Worm (Caenorhabditis elegans) whole organism, L1 larva: ENCODE data around the gene F09C12.2.
A peak's percentile ranks its signal among the peaks of the same experiment; 100 is the strongest.

ENCODE experiments used
- C04F5.9 ChIP-seq: sonication (generic microtip); optimal IDR thresholded peaks from 2 replicates; lab custom pipeline; 2016; ENCODE audit warnings: missing genetic modification characterization, missing compliant biosample characterization
- aha-1 ChIP-seq: fragments of 150-350 bp; optimal IDR thresholded peaks from 2 replicates; lab custom pipeline; 2014; ENCODE audit warnings: missing biosample characterization, missing genetic modification characterization
- blmp-1 ChIP-seq: fragments of 150-350 bp; optimal IDR thresholded peaks from 2 replicates; lab custom pipeline; 2014; ENCODE audit warnings: missing biosample characterization, missing genetic modification characterization
- ceh-8 ChIP-seq: fragments of 200-800 bp; sonication (Bioruptor generic); optimal IDR thresholded peaks from 2 replicates; lab custom pipeline; 2018; ENCODE audit warnings: mild to moderate bottlenecking, missing genetic modification characterization, moderate library complexity, missing compliant biosample characterization
- ceh-82 ChIP-seq, 3 experiments: fragments of 150-350 bp in 1 of 3; sonication (generic microtip) in 2 of 3; optimal IDR thresholded peaks; 2 replicates each; lab custom pipeline; 2014 to 2017; ENCODE audit warnings: missing biosample characterization in 3 of 3, missing genetic modification characterization in 3 of 3
- ceh-88 ChIP-seq: fragments of 200-800 bp; sonication (Bioruptor generic); IDR thresholded peaks from 2 replicates; pipeline ENCODE4 v1.3.6; 2022; ENCODE audit warnings: missing genetic modification characterization, missing compliant biosample characterization
- ces-1 ChIP-seq: fragments of 150-350 bp; optimal IDR thresholded peaks from 2 replicates; lab custom pipeline; 2014; ENCODE audit warnings: missing biosample characterization, missing genetic modification reagents, missing genetic modification characterization
- dsc-1 ChIP-seq: sonication (generic microtip); optimal IDR thresholded peaks from 2 replicates; lab custom pipeline; 2016; ENCODE audit warnings: mild to moderate bottlenecking, missing genetic modification characterization, missing compliant biosample characterization
- efl-1 ChIP-seq, 4 experiments: fragments of 150-350 bp; optimal IDR thresholded peaks in 3 of 4; peaks in 1 of 4; 1 replicate in 1 of 4; 2 replicates in 3 of 4; lab custom pipeline; 2014; ENCODE audit warnings: missing biosample characterization in 2 of 4, missing genetic modification characterization in 2 of 4, missing genetic modification reagents in 2 of 4
- efl-3 ChIP-seq: fragments of 200-800 bp; sonication (Bioruptor generic); optimal IDR thresholded peaks from 2 replicates; lab custom pipeline; 2018; ENCODE audit warnings: mild to moderate bottlenecking, missing genetic modification characterization, missing compliant biosample characterization
- egl-27 ChIP-seq, 2 experiments: fragments of 150-350 bp in 1 of 2; sonication (generic microtip); optimal IDR thresholded peaks; 3 replicates each; lab custom pipeline; 2017 to 2018; ENCODE audit warnings: missing biosample characterization in 2 of 2, missing genetic modification characterization in 2 of 2, missing genetic modification reagents in 2 of 2
- elt-2 ChIP-seq: sonication (generic microtip); optimal IDR thresholded peaks from 2 replicates; lab custom pipeline; 2016; ENCODE audit warnings: missing genetic modification characterization, mild to moderate bottlenecking, inconsistent platforms, missing compliant biosample characterization, missing genetic modification reagents
- elt-3 ChIP-seq, 6 experiments: fragments of 150-350 bp in 1 of 6; sonication (generic microtip); optimal IDR thresholded peaks; 2 replicates each; lab custom pipeline; 2017 to 2018; ENCODE audit warnings: missing biosample characterization in 6 of 6, missing genetic modification characterization in 6 of 6, inconsistent platforms in 1 of 6
- fkh-10 ChIP-seq: sonication (generic microtip); optimal IDR thresholded peaks from 2 replicates; lab custom pipeline; 2017; ENCODE audit warnings: missing biosample characterization, missing genetic modification reagents, missing genetic modification characterization
- fkh-8 ChIP-seq: sonication (generic microtip); optimal IDR thresholded peaks from 2 replicates; lab custom pipeline; 2016; ENCODE audit warnings: mild to moderate bottlenecking, missing genetic modification characterization, missing compliant biosample characterization
- hpl-2 ChIP-seq: fragments of 150-350 bp; optimal IDR thresholded peaks from 2 replicates; lab custom pipeline; 2014; ENCODE audit warnings: missing biosample characterization, missing genetic modification reagents, missing genetic modification characterization
- irx-1 ChIP-seq: sonication (generic microtip); optimal IDR thresholded peaks from 2 replicates; lab custom pipeline; 2016; ENCODE audit warnings: missing genetic modification characterization, missing compliant biosample characterization
- isw-1 ChIP-seq: fragments of 200-800 bp; sonication (Bioruptor generic); IDR thresholded peaks from 2 replicates; pipeline ENCODE4 v1.3.6; 2022; ENCODE audit warnings: missing genetic modification characterization, missing compliant biosample characterization
- lin-14 ChIP-seq: fragments of 200-800 bp; sonication (Bioruptor generic); optimal IDR thresholded peaks from 2 replicates; lab custom pipeline; 2018; ENCODE audit warnings: mild to moderate bottlenecking, missing genetic modification characterization, moderate library complexity, missing compliant biosample characterization
- lin-35 ChIP-seq, 2 experiments: fragments of 150-350 bp; optimal IDR thresholded peaks; 2 replicates each; lab custom pipeline; 2014; ENCODE audit warnings: missing biosample characterization in 2 of 2, missing genetic modification characterization in 2 of 2, missing genetic modification reagents in 2 of 2
- lsy-2 ChIP-seq, 2 experiments: fragments of 150-350 bp; optimal IDR thresholded peaks; 2 replicates each; lab custom pipeline; 2014; ENCODE audit warnings: missing biosample characterization in 2 of 2, missing genetic modification characterization in 2 of 2
- mdl-1 ChIP-seq, 2 experiments: fragments of 150-350 bp; optimal IDR thresholded peaks; 2 replicates each; lab custom pipeline; 2014 to 2017; ENCODE audit warnings: missing biosample characterization in 2 of 2, missing genetic modification characterization in 2 of 2, inconsistent platforms in 1 of 2
- mef-2 ChIP-seq: fragments of 150-350 bp; optimal IDR thresholded peaks from 2 replicates; lab custom pipeline; 2014; ENCODE audit warnings: missing biosample characterization, missing genetic modification characterization
- nhr-12 ChIP-seq: sonication (generic microtip); optimal IDR thresholded peaks from 2 replicates; lab custom pipeline; 2017; ENCODE audit warnings: missing biosample characterization, missing genetic modification characterization
- nhr-20 ChIP-seq: sonication (generic microtip); optimal IDR thresholded peaks from 2 replicates; lab custom pipeline; 2016; ENCODE audit warnings: mild to moderate bottlenecking, missing genetic modification characterization, missing compliant biosample characterization
- nhr-237 ChIP-seq: fragments of 150-350 bp; optimal IDR thresholded peaks from 2 replicates; lab custom pipeline; 2014; ENCODE audit warnings: missing biosample characterization, missing genetic modification characterization
- nhr-28 ChIP-seq: fragments of 150-350 bp; optimal IDR thresholded peaks from 2 replicates; lab custom pipeline; 2014; ENCODE audit warnings: missing biosample characterization, missing genetic modification characterization
- nhr-47 ChIP-seq: sonication (generic microtip); optimal IDR thresholded peaks from 2 replicates; lab custom pipeline; 2016; ENCODE audit warnings: mild to moderate bottlenecking, missing genetic modification characterization, moderate library complexity, missing compliant biosample characterization
- nhr-76 ChIP-seq: sonication (generic microtip); optimal IDR thresholded peaks from 2 replicates; lab custom pipeline; 2017; ENCODE audit warnings: missing biosample characterization, missing genetic modification characterization
- nhr-84 ChIP-seq: sonication (generic microtip); optimal IDR thresholded peaks from 2 replicates; lab custom pipeline; 2017; ENCODE audit warnings: missing biosample characterization, missing genetic modification characterization
- nhr-85 ChIP-seq: sonication (generic microtip); peaks from one replicate; lab custom pipeline; 2016; ENCODE audit warnings: missing genetic modification characterization, inconsistent platforms, missing compliant biosample characterization
- nhr-90 ChIP-seq: sonication (generic microtip); optimal IDR thresholded peaks from 2 replicates; lab custom pipeline; 2016; ENCODE audit warnings: mild to moderate bottlenecking, missing genetic modification characterization, missing compliant biosample characterization; ENCODE audit not compliant: poor library complexity
- pag-3 ChIP-seq: sonication (generic microtip); optimal IDR thresholded peaks from 2 replicates; lab custom pipeline; 2017; ENCODE audit warnings: missing genetic modification characterization, mild to moderate bottlenecking, missing compliant biosample characterization, antibody characterized with exemption, borderline replicate concordance; ENCODE audit not compliant: insufficient read depth
- pax-3 ChIP-seq: fragments of 200-800 bp; sonication (Bioruptor generic); optimal IDR thresholded peaks from 2 replicates; lab custom pipeline; 2018; ENCODE audit warnings: mild to moderate bottlenecking, missing genetic modification characterization, moderate library complexity, missing compliant biosample characterization
- rnt-1 ChIP-seq: sonication (generic microtip); optimal IDR thresholded peaks from 2 replicates; lab custom pipeline; 2016; ENCODE audit warnings: mild to moderate bottlenecking, missing genetic modification characterization, moderate library complexity, missing compliant biosample characterization
- unc-98 ChIP-seq: fragments of 200-800 bp; sonication (Bioruptor generic); IDR thresholded peaks from 2 replicates; pipeline ENCODE4 v1.3.6; 2022; ENCODE audit warnings: missing genetic modification characterization, missing compliant biosample characterization
- zag-1 ChIP-seq: fragments of 150-350 bp; optimal IDR thresholded peaks from 2 replicates; lab custom pipeline; 2014; ENCODE audit warnings: missing biosample characterization, missing genetic modification characterization
- zip-4 ChIP-seq: fragments of 200-800 bp; sonication (Bioruptor generic); optimal IDR thresholded peaks from 2 replicates; lab custom pipeline; 2018; ENCODE audit warnings: mild to moderate bottlenecking, missing genetic modification characterization, moderate library complexity, missing compliant biosample characterization
- ztf-11 ChIP-seq, 2 experiments: sonication (generic microtip); optimal IDR thresholded peaks; 2 replicates each; lab custom pipeline; 2016 to 2017; ENCODE audit warnings: missing genetic modification characterization in 2 of 2, missing biosample characterization in 1 of 2, missing compliant biosample characterization in 1 of 2
- ztf-4 ChIP-seq: fragments of 150-350 bp; optimal IDR thresholded peaks from 2 replicates; lab custom pipeline; 2014; ENCODE audit warnings: missing biosample characterization, missing genetic modification characterization

Gene F09C12.2

ce11 chrII:5141945-5142514 is 32.2 kb downstream of the F09C12.2 start, which contains the start of gene nas-29:
TSS of gene nas-29 (minus strand) at chrII:5142036.
- TF ChIP-seq nhr-85 (tag; lab: Kevin White, UChicago) (no peak), pag-3 (no peak), nhr-76 (no peak), elt-2 (tag; lab: Kevin White, UChicago) (peak; percentile 91), lin-14 (GFP tag; lab: Kevin White, UChicago) (peak; percentile 34), ztf-4 (no peak), elt-3 (tag; optimal IDR thresholded peaks at IDR 0.05; lab: Kevin White, UChicago) (peak in 1 of 6 experiments; percentile 31), nhr-20 (tag; lab: Kevin White, UChicago) (peak; percentile 92), lin-35 (GFP tag; optimal IDR thresholded peaks at IDR 0.05; lab: Kevin White, UChicago) (peak in 1 of 2 experiments; percentile 48)

- no peak for TF ChIP-seq nhr-47 (tag; lab: Kevin White, UChicago)
- no peak for TF ChIP-seq nhr-237 (tag; lab: Kevin White, UChicago)
- TF ChIP-seq rnt-1 (tag; lab: Kevin White, UChicago) = no peak
- no peak for TF ChIP-seq ces-1 (GFP tag; lab: Kevin White, UChicago)
- TF ChIP-seq irx-1 (tag; lab: Kevin White, UChicago) = no peak
- TF ChIP-seq mdl-1 (tag; optimal IDR thresholded peaks at IDR 0.05; lab: Kevin White, UChicago) = no peak
These were observed 32.8 kb downstream of the F09C12.2 start, which contains the start of gene F58A6.1 for ce11 chrII:5142619-5143018. TSS of gene F58A6.1 (plus strand) at chrII:5142919.

DNA sequence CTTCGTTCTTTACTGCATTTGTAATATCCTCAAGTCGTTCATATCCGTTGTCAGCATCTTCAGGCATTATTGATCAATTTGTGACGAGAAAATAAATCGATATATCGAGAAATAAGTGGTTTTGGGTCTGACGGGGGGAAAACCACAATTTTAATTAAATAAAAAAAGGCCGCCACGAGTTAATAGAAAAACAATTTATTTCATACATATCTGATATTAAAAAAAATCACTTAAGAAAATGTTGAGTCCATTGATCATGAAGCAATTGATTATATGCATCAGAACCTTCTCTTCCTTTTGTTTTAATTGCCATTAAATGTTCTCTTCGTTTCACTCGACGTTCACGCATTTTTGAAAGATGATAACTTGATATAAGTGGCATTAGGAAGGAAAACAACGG is 38.5 kb downstream of the F09C12.2 start, which contains the start of gene F58A6.5:
F58A6.5 (minus strand) TSS at position 101 of the 400 bp plus-strand sequence.
- no peak for TF ChIP-seq nhr-28 (tag; lab: Kevin White, UChicago)
- TF ChIP-seq egl-27 (tag; optimal IDR thresholded peaks at IDR 0.05; lab: Kevin White, UChicago) = no peak
- TF ChIP-seq C04F5.9 (tag; lab: Kevin White, UChicago) = no peak
- TF ChIP-seq ztf-11 (tag; optimal IDR thresholded peaks at IDR 0.05; lab: Kevin White, UChicago) = no peak
- TF ChIP-seq zip-4 (GFP tag; lab: Kevin White, UChicago) = no peak
- TF ChIP-seq fkh-10 (GFP tag; lab: Kevin White, UChicago) = no peak
- no peak for TF ChIP-seq ceh-8 (GFP tag; lab: Kevin White, UChicago)
- no peak for TF ChIP-seq unc-98 (GFP tag; lab: Robert Waterston, UW)
- no peak for TF ChIP-seq nhr-90
- TF ChIP-seq dsc-1 (tag; lab: Kevin White, UChicago) = no peak
- TF ChIP-seq elt-2 (tag; lab: Kevin White, UChicago) = no peak
- no peak for TF ChIP-seq zag-1 (tag; lab: Kevin White, UChicago)
- TF ChIP-seq nhr-85 (tag; lab: Kevin White, UChicago) = no peak
- no peak for TF ChIP-seq aha-1 (tag; lab: Kevin White, UChicago)
- TF ChIP-seq nhr-12 (tag; lab: Kevin White, UChicago) = no peak
- TF ChIP-seq efl-1 (optimal IDR thresholded peaks at IDR 0.05; lab: Kevin White, UChicago) = no peak
- TF ChIP-seq efl-1 (GFP tag; optimal IDR thresholded peaks at IDR 0.05 in 1 of 2; lab: Kevin White, UChicago) = no peak
- TF ChIP-seq mef-2 (tag; lab: Kevin White, UChicago) = no peak
- no peak for TF ChIP-seq ceh-88 (GFP tag; lab: Robert Waterston, UW)
- no peak for TF ChIP-seq hpl-2
- TF ChIP-seq, all 84 proteins: peak for 0

- TF ChIP-seq fkh-8 (tag; lab: Kevin White, UChicago) = no peak
- no peak for TF ChIP-seq ceh-8 (GFP tag; lab: Kevin White, UChicago)
- TF ChIP-seq pax-3 (tag; lab: Kevin White, UChicago) = no peak
- no peak for TF ChIP-seq blmp-1
- no peak for TF ChIP-seq lsy-2 (tag; optimal IDR thresholded peaks at IDR 0.05; lab: Kevin White, UChicago)
- no peak for TF ChIP-seq ztf-11 (tag; optimal IDR thresholded peaks at IDR 0.05; lab: Kevin White, UChicago)
- TF ChIP-seq efl-3 (GFP tag; lab: Kevin White, UChicago) = no peak
- TF ChIP-seq zag-1 (tag; lab: Kevin White, UChicago) = no peak
- TF ChIP-seq nhr-84 (tag; lab: Kevin White, UChicago) = no peak
- no peak for TF ChIP-seq isw-1
- no peak for TF ChIP-seq ceh-82 (tag; optimal IDR thresholded peaks at IDR 0.05; lab: Kevin White, UChicago)
These were observed 41.0 kb downstream of the F09C12.2 start, which contains the start of gene srb-16 for ce11 chrII:5150829-5151228. TSS of gene srb-16 (minus strand) at chrII:5150929.
